Worm (Caenorhabditis elegans) whole organism, L2 larva: ENCODE results near the gene F56A8.4.

Source experiments
- Y55F3AM.14 ChIP-seq: fragments of 200-800 bp; sonication (Bioruptor generic); optimal IDR thresholded peaks from 2 replicates; lab custom pipeline; 2018; ENCODE audit warnings: mild to moderate bottlenecking, missing genetic modification characterization, missing compliant biosample characterization
- crh-2 ChIP-seq: sonication (generic microtip); optimal IDR thresholded peaks from 2 replicates; lab custom pipeline; 2017; ENCODE audit warnings: missing biosample characterization, missing genetic modification characterization
- gmeb-1 ChIP-seq: fragments of 150-350 bp; optimal IDR thresholded peaks from 2 replicates; lab custom pipeline; 2014; ENCODE audit warnings: missing biosample characterization, missing genetic modification characterization
- lsy-2 ChIP-seq, 2 experiments: fragments of 150-350 bp in 1 of 2; sonication (generic microtip) in 1 of 2; optimal IDR thresholded peaks; 2 replicates each; lab custom pipeline; 2014 to 2017; ENCODE audit warnings: missing biosample characterization in 2 of 2, missing genetic modification characterization in 2 of 2
- nhr-10 ChIP-seq: sonication (generic microtip); optimal IDR thresholded peaks from 2 replicates; lab custom pipeline; 2017; ENCODE audit warnings: missing biosample characterization, missing genetic modification characterization
- nhr-11 ChIP-seq: fragments of 150-350 bp; optimal IDR thresholded peaks from 2 replicates; lab custom pipeline; 2014; ENCODE audit warnings: missing biosample characterization, missing genetic modification characterization
- sem-4 ChIP-seq: fragments of 150-350 bp; optimal IDR thresholded peaks from 2 replicates; lab custom pipeline; 2014; ENCODE audit warnings: missing biosample characterization, missing genetic modification reagents, missing genetic modification characterization
- snpc-4 ChIP-seq: fragments of 150-350 bp; optimal IDR thresholded peaks from 2 replicates; lab custom pipeline; 2014; ENCODE audit warnings: missing biosample characterization, missing genetic modification characterization
- unc-62 ChIP-seq: fragments of 150-350 bp; optimal IDR thresholded peaks from 2 replicates; lab custom pipeline; 2014; ENCODE audit warnings: missing biosample characterization, missing genetic modification reagents, missing genetic modification characterization

ce11 chrIII:13270896-13271295 is 7.8 kb downstream of the F56A8.4 start:
- TF ChIP-seq sem-4 (peak; percentile 3), nhr-10 (tag; lab: Kevin White, UChicago) (no peak), Y55F3AM.14 (GFP tag; lab: Kevin White, UChicago) (peak; percentile 25), lsy-2 (tag; optimal IDR thresholded peaks at IDR 0.05; lab: Kevin White, UChicago) (peak in 1 of 2 experiments; percentile 54), snpc-4 (no peak), gmeb-1 (tag; lab: Kevin White, UChicago) (no peak), crh-2 (tag; lab: Kevin White, UChicago) (no peak), nhr-11 (tag; lab: Kevin White, UChicago) (no peak), unc-62 (no peak)
